Fruit fly (Drosophila melanogaster) whole organism, prepupa: ENCODE results near the gene CG2841.

Source experiments
- CG32006 ChIP-seq: fragments of 200-800 bp; sonication (Bioruptor generic); optimal IDR thresholded peaks from 3 replicates; lab custom pipeline; 2017; ENCODE audit warnings: missing biosample characterization, mild to moderate bottlenecking, missing genetic modification characterization
- CG34406 ChIP-seq: fragments of 200-800 bp; sonication (Bioruptor generic); optimal IDR thresholded peaks from 3 replicates; lab custom pipeline; 2016; ENCODE audit warnings: missing biosample characterization, missing genetic modification characterization
- CG7368 ChIP-seq: fragments of 200-800 bp; sonication (Bioruptor generic); optimal IDR thresholded peaks from 3 replicates; lab custom pipeline; 2016; ENCODE audit warnings: missing biosample characterization, missing genetic modification characterization
- Sox14 ChIP-seq: fragments of 200-800 bp; sonication (Bioruptor generic); optimal IDR thresholded peaks from 3 replicates; lab custom pipeline; 2016; ENCODE audit warnings: missing biosample characterization, missing genetic modification characterization
- pdm3 ChIP-seq: fragments of 200-800 bp; sonication (Bioruptor generic); optimal IDR thresholded peaks from 3 replicates; lab custom pipeline; 2016; ENCODE audit warnings: missing biosample characterization, missing genetic modification characterization
- ss ChIP-seq, 2 experiments: fragments of 200-800 bp; sonication (Bioruptor generic); optimal IDR thresholded peaks; 2 replicates in 1 of 2; 3 replicates in 1 of 2; lab custom pipeline; 2017 to 2018; ENCODE audit warnings: mild to moderate bottlenecking in 2 of 2, missing biosample characterization in 2 of 2, missing genetic modification characterization in 2 of 2, moderate library complexity in 1 of 2

DNA sequence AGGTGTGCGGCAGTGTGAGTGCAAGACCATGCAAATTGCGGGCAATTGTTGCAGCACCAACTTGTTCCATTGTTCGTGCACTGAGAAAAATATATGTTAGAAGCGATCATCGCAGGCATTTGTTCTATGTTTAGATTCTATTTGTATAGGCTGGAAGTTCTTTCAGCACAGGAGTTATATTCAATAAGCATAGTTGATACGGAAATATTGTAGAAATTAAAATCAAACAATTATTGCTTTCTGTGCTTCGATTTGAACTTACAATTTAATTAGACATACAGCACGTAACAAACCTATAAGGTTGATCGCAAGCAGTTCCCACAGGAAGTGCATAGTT is 16.0 kb downstream of the CG2841 start:
- no peak for TF ChIP-seq ss (GFP tag; optimal IDR thresholded peaks at IDR 0.05; lab: Kevin White, UChicago)
- TF ChIP-seq CG32006 (GFP tag; lab: Kevin White, UChicago), result no peak
- TF ChIP-seq CG7368, result no peak
- no peak for TF ChIP-seq pdm3 (GFP tag; lab: Kevin White, UChicago)
- TF ChIP-seq Sox14, result no peak
- no peak for TF ChIP-seq CG34406 (GFP tag; lab: Kevin White, UChicago)
